Worm (Caenorhabditis elegans): Measurements from ENCODE around the gene twk-42.

Gene twk-42

DNA sequence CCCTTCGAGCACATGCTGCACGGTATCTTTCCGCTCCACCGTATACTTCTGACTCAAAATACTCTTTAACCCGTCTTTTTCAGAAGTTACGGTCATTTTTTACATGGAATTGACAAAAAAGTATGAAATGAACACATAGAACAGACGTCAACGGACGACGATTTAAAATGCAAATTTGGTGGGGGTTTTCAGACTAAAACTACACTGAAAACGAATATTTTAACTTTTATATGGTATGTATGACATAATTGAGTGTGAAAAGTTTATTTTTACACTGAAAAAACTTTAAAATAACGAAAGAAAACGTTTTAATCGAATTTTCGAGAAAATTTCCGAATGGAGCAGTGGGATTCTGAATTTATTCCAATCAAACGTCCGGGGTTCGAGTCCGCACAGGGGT, 14.5 kb upstream of the twk-42 start, which contains the start of gene twk-36:
Gene twk-36 (minus strand): TSS at position 101 of the 400 bp plus-strand sequence.
- TF ChIP-seq D1046.2 (GFP tag; IDR thresholded peaks at IDR 0.05) (no peak), arid-1 (GFP tag; conservative IDR thresholded peaks at IDR 0.05) (no peak), dve-1 (tag; optimal IDR thresholded peaks at IDR 0.05; ENCODE audit: insufficient read depth) (no peak), pqm-1 (tag; optimal IDR thresholded peaks at IDR 0.05) (no peak), R02D3.7 (tag; optimal IDR thresholded peaks at IDR 0.05) (no peak), lir-3 (tag; optimal IDR thresholded peaks at IDR 0.05) (no peak), mdt-29 (GFP tag; IDR thresholded peaks at IDR 0.05) (no peak), nhr-25 (tag; optimal IDR thresholded peaks at IDR 0.05; ENCODE audit: borderline replicate concordance, insufficient read depth) (no peak), saeg-2 (GFP tag; IDR thresholded peaks at IDR 0.05) (no peak), nhr-11 (tag; optimal IDR thresholded peaks at IDR 0.05) (no peak), ces-1 (GFP tag; optimal IDR thresholded peaks at IDR 0.05) (no peak)

- TF ChIP-seq Y105C5A.15 (GFP tag; IDR thresholded peaks at IDR 0.05) (no peak), ceh-44 (GFP tag; IDR thresholded peaks at IDR 0.05) (no peak), mep-1 (tag; optimal IDR thresholded peaks at IDR 0.05) (no peak)
Observed at ce11 chrV:17743802-17744201, 11.4 kb upstream of the twk-42 start.

ce11 chrV:17739801-17740200, 7.4 kb upstream of the twk-42 start, which contains the start of gene cutl-4:
Gene cutl-4 (minus strand): TSS chrV:17739901.
- no peak for TF ChIP-seq mep-1 (tag; optimal IDR thresholded peaks at IDR 0.05)
- TF ChIP-seq hmg-1.1 (GFP tag; IDR thresholded peaks at IDR 0.05) = no peak
- no peak for TF ChIP-seq lim-7 (GFP tag; IDR thresholded peaks at IDR 0.05)
- no peak for TF ChIP-seq unc-39 (tag; optimal IDR thresholded peaks at IDR 0.05)
- TF ChIP-seq lin-38 (GFP tag; IDR thresholded peaks at IDR 0.05) = no peak
- TF ChIP-seq lsy-2 (tag; optimal IDR thresholded peaks at IDR 0.05) = no peak
- no peak for TF ChIP-seq nhr-237 (tag; optimal IDR thresholded peaks at IDR 0.05)
- TF ChIP-seq nhr-77 (tag; optimal IDR thresholded peaks at IDR 0.05) = no peak
- no peak for TF ChIP-seq vab-7 (GFP tag; IDR thresholded peaks at IDR 0.05)
- TF ChIP-seq ctbp-1 (GFP tag; IDR thresholded peaks at IDR 0.05) = no peak
- TF ChIP-seq tag-97 (GFP tag; IDR thresholded peaks at IDR 0.05) = no peak
- no peak for TF ChIP-seq php-3 (GFP tag; IDR thresholded peaks at IDR 0.05)
- no peak for TF ChIP-seq ceh-62 (tag; optimal IDR thresholded peaks at IDR 0.05)
- TF ChIP-seq nhr-6 (tag; optimal IDR thresholded peaks at IDR 0.05) = no peak
- TF ChIP-seq madf-9 (GFP tag; conservative IDR thresholded peaks at IDR 0.05) = no peak

ce11 chrV:17728757-17729156, 3.7 kb downstream of the twk-42 start:
- TF ChIP-seq fos-1 (tag; optimal IDR thresholded peaks at IDR 0.05) = no peak
- TF ChIP-seq hif-1 (tag; optimal IDR thresholded peaks at IDR 0.05) = no peak
- TF ChIP-seq lin-13 (GFP tag; optimal IDR thresholded peaks at IDR 0.05) = no peak
- TF ChIP-seq ceh-28 (tag; optimal IDR thresholded peaks at IDR 0.05) = no peak
- peak; percentile 60 for TF ChIP-seq nhr-11 (tag; optimal IDR thresholded peaks at IDR 0.05)
- TF ChIP-seq unc-62 (GFP tag; optimal IDR thresholded peaks at IDR 0.05 in 1 of 2) = peak in 1 of 2 experiments; percentile 96
- TF ChIP-seq unc-62 (tag; optimal IDR thresholded peaks at IDR 0.05) = no peak
- TF ChIP-seq hlh-11 (tag; optimal IDR thresholded peaks at IDR 0.05) = peak; percentile 38
- TF ChIP-seq ceh-20 (GFP tag; IDR thresholded peaks at IDR 0.05) = 0 out of 2 replicates have a peak, but pooled peaks have one; percentile 29
- TF ChIP-seq daf-16 (GFP tag; optimal IDR thresholded peaks at IDR 0.05) = peak in 1 of 2 experiments; percentile 40
- no peak for TF ChIP-seq daf-16 (tag; optimal IDR thresholded peaks at IDR 0.05)

Data from whole organism, L4 larva.